Fruit fly (Drosophila melanogaster) whole organism, wandering third instar larva: ENCODE measurements around the gene CG3544.
A peak's percentile ranks its signal among the peaks of the same experiment; 100 is the strongest.

Source experiments
- OdsH ChIP-seq: fragments of 200-800 bp; sonication (Bioruptor generic); optimal IDR thresholded peaks from 2 replicates; lab custom pipeline; 2016; ENCODE audit warnings: missing biosample characterization, mild to moderate bottlenecking, missing genetic modification characterization
- Sp1 ChIP-seq: fragments of 200-800 bp; sonication (Bioruptor generic); optimal IDR thresholded peaks from 3 replicates; lab custom pipeline; 2019; ENCODE audit warnings: missing biosample characterization, mild to moderate bottlenecking, missing genetic modification characterization, moderate library complexity
- br ChIP-seq: fragments of 200-800 bp; sonication (Bioruptor generic); optimal IDR thresholded peaks from 2 replicates; lab custom pipeline; 2016; ENCODE audit warnings: missing biosample characterization, missing genetic modification characterization
- foxo ChIP-seq, 2 experiments: fragments of 200-800 bp; sonication (Bioruptor generic); optimal IDR thresholded peaks; 2 replicates in 1 of 2; 3 replicates in 1 of 2; lab custom pipeline; 2016 to 2017; ENCODE audit warnings: missing biosample characterization in 2 of 2, missing genetic modification characterization in 2 of 2
- fru ChIP-seq: fragments of 200-800 bp; sonication (Bioruptor generic); optimal IDR thresholded peaks from 3 replicates; lab custom pipeline; 2016; ENCODE audit warnings: missing biosample characterization, mild to moderate bottlenecking, missing genetic modification characterization
- pan ChIP-seq: fragments of >200 bp; optimal IDR thresholded peaks from 2 replicates; lab custom pipeline; 2017
- psq ChIP-seq: fragments of 200-800 bp; sonication (Bioruptor generic); optimal IDR thresholded peaks from 3 replicates; lab custom pipeline; 2017; ENCODE audit warnings: missing biosample characterization, mild to moderate bottlenecking, missing genetic modification characterization, moderate library complexity
- rgr ChIP-seq: fragments of 200-800 bp; sonication (Bioruptor generic); optimal IDR thresholded peaks from 3 replicates; lab custom pipeline; 2016; ENCODE audit warnings: missing biosample characterization, mild to moderate bottlenecking, missing genetic modification characterization
- sage ChIP-seq: fragments of 200-800 bp; sonication (Bioruptor generic); optimal IDR thresholded peaks from 2 replicates; lab custom pipeline; 2016; ENCODE audit warnings: missing biosample characterization, mild to moderate bottlenecking, missing genetic modification characterization

Gene CG3544

dm6 chr2L:837989-838388 is 53.9 kb downstream of the CG3544 start:
- peak in 1 of 2 experiments; percentile 23 for TF ChIP-seq foxo (GFP tag; optimal IDR thresholded peaks at IDR 0.05; lab: Kevin White, UChicago)
- peak; percentile 7 for TF ChIP-seq Sp1 (GFP tag; lab: Kevin White, UChicago)
- peak; percentile 35 for TF ChIP-seq br (GFP tag; lab: Kevin White, UChicago)
- no peak for TF ChIP-seq pan (lab: Kevin White, UChicago)
- peak; percentile 46 for TF ChIP-seq fru (GFP tag; lab: Kevin White, UChicago)
- peak; percentile 4 for TF ChIP-seq rgr (GFP tag; lab: Kevin White, UChicago)
- no peak for TF ChIP-seq sage (GFP tag; lab: Kevin White, UChicago)
- peak; percentile 24 for TF ChIP-seq psq (GFP tag; lab: Kevin White, UChicago)
- TF ChIP-seq OdsH (GFP tag; lab: Kevin White, UChicago), result peak; percentile 48
